Fruit fly (Drosophila melanogaster) whole organism, embryonic: Measurements from ENCODE around the gene MICU3.

Source experiments
- Atf6 ChIP-seq: fragments of 200-800 bp; sonication (Bioruptor generic); IDR thresholded peaks from 2 replicates; pipeline ENCODE4 v1.3.6; 2022; ENCODE audit warnings: missing biosample characterization, missing genetic modification characterization
- CG10209 ChIP-seq: fragments of 200-800 bp; sonication (Bioruptor generic); optimal IDR thresholded peaks from 3 replicates; lab custom pipeline; 2017; ENCODE audit warnings: missing biosample characterization, mild to moderate bottlenecking, missing genetic modification characterization, missing genetic modification reagents
- CG11398 ChIP-seq: fragments of 200-800 bp; sonication (Bioruptor generic); optimal IDR thresholded peaks from 2 replicates; lab custom pipeline; 2016; ENCODE audit warnings: missing biosample characterization, missing genetic modification characterization
- CG11504 ChIP-seq: fragments of 200-800 bp; sonication (Bioruptor generic); optimal IDR thresholded peaks from 3 replicates; lab custom pipeline; 2019; ENCODE audit warnings: missing biosample characterization, mild to moderate bottlenecking, missing genetic modification characterization, moderate library complexity
- CG11695 ChIP-seq: fragments of 200-800 bp; sonication (Bioruptor generic); IDR thresholded peaks from 3 replicates; pipeline ENCODE4 v1.3.6; 2022; ENCODE audit warnings: missing biosample characterization, missing genetic modification characterization
- CG12659 ChIP-seq: fragments of 200-800 bp; sonication (Bioruptor generic); optimal IDR thresholded peaks from 3 replicates; lab custom pipeline; 2017; ENCODE audit warnings: mild to moderate bottlenecking, missing biosample characterization, missing genetic modification reagents, missing genetic modification characterization
- CG14014 ChIP-seq: fragments of 200-800 bp; sonication (Bioruptor generic); IDR thresholded peaks from 2 replicates; pipeline ENCODE4 v1.3.6; 2022; ENCODE audit warnings: missing biosample characterization, missing genetic modification characterization
- CG14441 ChIP-seq: fragments of 200-800 bp; sonication (Bioruptor generic); IDR thresholded peaks from 2 replicates; pipeline ENCODE4 v1.3.6; 2022; ENCODE audit warnings: missing biosample characterization, missing genetic modification characterization
- CG1602 ChIP-seq: fragments of 200-800 bp; sonication (Bioruptor generic); optimal IDR thresholded peaks from 3 replicates; lab custom pipeline; 2016; ENCODE audit warnings: missing biosample characterization, missing genetic modification characterization
- CG34376 ChIP-seq: fragments of 200-800 bp; sonication (Bioruptor generic); optimal IDR thresholded peaks from 2 replicates; lab custom pipeline; 2018; ENCODE audit warnings: missing biosample characterization, mild to moderate bottlenecking, missing genetic modification characterization
- CG3838 ChIP-seq: fragments of 200-800 bp; sonication (Bioruptor generic); optimal IDR thresholded peaks from 3 replicates; lab custom pipeline; 2016; ENCODE audit warnings: missing biosample characterization, missing genetic modification characterization
- CG4854 ChIP-seq: fragments of 200-800 bp; sonication (Bioruptor generic); optimal IDR thresholded peaks from 2 replicates; lab custom pipeline; 2016; ENCODE audit warnings: missing biosample characterization, missing genetic modification characterization, inconsistent platforms
- CG6254 ChIP-seq: fragments of 200-800 bp; sonication (Bioruptor generic); optimal IDR thresholded peaks from 3 replicates; lab custom pipeline; 2017; ENCODE audit warnings: mild to moderate bottlenecking, missing biosample characterization, missing genetic modification reagents, missing genetic modification characterization
- CG9215 ChIP-seq: fragments of 200-800 bp; sonication (Bioruptor generic); IDR thresholded peaks from 2 replicates; pipeline ENCODE4 v1.3.6; 2022; ENCODE audit warnings: missing biosample characterization, missing genetic modification characterization
- CG9932 ChIP-seq: fragments of 200-800 bp; sonication (Bioruptor generic); IDR thresholded peaks from 2 replicates; pipeline ENCODE4 v1.3.6; 2022; ENCODE audit warnings: missing biosample characterization, missing genetic modification characterization
- E2f1 ChIP-seq: fragments of 200-800 bp; sonication (Bioruptor generic); IDR thresholded peaks from 2 replicates; pipeline ENCODE4 v1.3.6; 2022; ENCODE audit warnings: missing biosample characterization, missing genetic modification characterization
- ERR ChIP-seq: fragments of 200-800 bp; sonication (Bioruptor generic); optimal IDR thresholded peaks from 2 replicates; lab custom pipeline; 2016; ENCODE audit warnings: missing biosample characterization, missing genetic modification characterization
- Eip74EF ChIP-seq, 2 experiments: fragments of 200-800 bp in 1 of 2; fragments of >200 bp in 1 of 2; sonication (Bioruptor generic) in 1 of 2; optimal IDR thresholded peaks; 2 replicates each; lab custom pipeline; 2017 to 2019; ENCODE audit warnings: missing biosample characterization in 2 of 2, missing genetic modification characterization in 2 of 2, mild to moderate bottlenecking in 1 of 2, moderate library complexity in 1 of 2
- Ets65A ChIP-seq: fragments of 200-800 bp; sonication (Bioruptor generic); peaks from one replicate; lab custom pipeline; 2016; ENCODE audit warnings: missing biosample characterization, missing genetic modification characterization
- Gsc ChIP-seq: fragments of 200-800 bp; sonication (Bioruptor generic); IDR thresholded peaks from 2 replicates; pipeline ENCODE4 v1.3.6; 2022; ENCODE audit warnings: missing biosample characterization, missing genetic modification characterization
- HmgD ChIP-seq: fragments of 200-800 bp; sonication (Bioruptor generic); optimal IDR thresholded peaks from 3 replicates; lab custom pipeline; 2016; ENCODE audit warnings: missing biosample characterization, missing genetic modification characterization
- Hr78 ChIP-seq, 2 experiments: fragments of 200-800 bp in 1 of 2; fragments of >200 bp in 1 of 2; sonication (Bioruptor generic) in 1 of 2; optimal IDR thresholded peaks; 2 replicates each; lab custom pipeline; 2017 to 2019; ENCODE audit warnings: missing biosample characterization in 2 of 2, missing genetic modification characterization in 2 of 2, mild to moderate bottlenecking in 1 of 2, moderate library complexity in 1 of 2
- Mad ChIP-seq: fragments of 200-800 bp; sonication (Bioruptor generic); optimal IDR thresholded peaks from 2 replicates; lab custom pipeline; 2016; ENCODE audit warnings: missing biosample characterization, missing genetic modification characterization
- Nf-YB ChIP-seq: fragments of 200-800 bp; sonication (Bioruptor generic); optimal IDR thresholded peaks from 3 replicates; lab custom pipeline; 2019; ENCODE audit warnings: missing biosample characterization, mild to moderate bottlenecking, missing genetic modification characterization, moderate library complexity
- Nf-YC ChIP-seq: fragments of 200-800 bp; optimal IDR thresholded peaks from 3 replicates; lab custom pipeline; 2019; ENCODE audit warnings: missing biosample characterization, mild to moderate bottlenecking, missing genetic modification characterization, moderate library complexity
- Ssrp ChIP-seq: fragments of 200-800 bp; sonication (Bioruptor generic); optimal IDR thresholded peaks from 2 replicates; lab custom pipeline; 2018; ENCODE audit warnings: missing biosample characterization, mild to moderate bottlenecking, missing genetic modification characterization, moderate library complexity
- al ChIP-seq: fragments of 200-800 bp; sonication (Bioruptor generic); IDR thresholded peaks from 2 replicates; pipeline ENCODE4 v1.3.6; 2022; ENCODE audit warnings: missing biosample characterization, missing genetic modification characterization
- aop ChIP-seq: fragments of 200-800 bp; sonication (Bioruptor generic); IDR thresholded peaks from 2 replicates; pipeline ENCODE4 v1.3.6; 2022; ENCODE audit warnings: missing biosample characterization, missing genetic modification characterization
- chinmo ChIP-seq: fragments of 200-800 bp; sonication (Bioruptor generic); IDR thresholded peaks from 4 replicates; pipeline ENCODE4 v1.3.6; 2022; ENCODE audit warnings: missing biosample characterization, missing genetic modification characterization; ENCODE audit not compliant: partially characterized antibody
- crp ChIP-seq, 2 experiments: fragments of 200-800 bp; sonication (Bioruptor generic); optimal IDR thresholded peaks; 2 replicates in 1 of 2; 3 replicates in 1 of 2; lab custom pipeline; 2017; ENCODE audit warnings: missing biosample characterization in 2 of 2, missing genetic modification characterization in 2 of 2, mild to moderate bottlenecking in 1 of 2, moderate library complexity in 1 of 2
- cwo ChIP-seq: fragments of 200-800 bp; sonication (Bioruptor generic); optimal IDR thresholded peaks from 3 replicates; lab custom pipeline; 2017; ENCODE audit warnings: missing biosample characterization, missing genetic modification characterization, mild to moderate bottlenecking, moderate library complexity, missing genetic modification reagents
- dmrt11E ChIP-seq: fragments of 200-800 bp; sonication (Bioruptor generic); optimal IDR thresholded peaks from 3 replicates; lab custom pipeline; 2018; ENCODE audit warnings: missing biosample characterization, mild to moderate bottlenecking, missing genetic modification characterization, moderate library complexity
- dmrt99B ChIP-seq: fragments of 200-800 bp; sonication (Bioruptor generic); optimal IDR thresholded peaks from 2 replicates; lab custom pipeline; 2018; ENCODE audit warnings: missing biosample characterization, mild to moderate bottlenecking, missing genetic modification characterization, moderate library complexity
- fd3F ChIP-seq: fragments of 200-800 bp; sonication (Bioruptor generic); optimal IDR thresholded peaks from 2 replicates; lab custom pipeline; 2018; ENCODE audit warnings: missing biosample characterization, mild to moderate bottlenecking, missing genetic modification characterization, moderate library complexity
- fd96Cb ChIP-seq: fragments of 200-800 bp; sonication (Bioruptor generic); optimal IDR thresholded peaks from 2 replicates; lab custom pipeline; 2018; ENCODE audit warnings: missing biosample characterization, mild to moderate bottlenecking, missing genetic modification characterization, moderate library complexity
- fru ChIP-seq: fragments of >200 bp; optimal IDR thresholded peaks from 2 replicates; lab custom pipeline; 2017
- gcm ChIP-seq: fragments of 200-800 bp; sonication (Bioruptor generic); optimal IDR thresholded peaks from 2 replicates; lab custom pipeline; 2019; ENCODE audit warnings: missing biosample characterization, mild to moderate bottlenecking, missing genetic modification characterization, moderate library complexity
- gem ChIP-seq: fragments of 200-800 bp; sonication (Bioruptor generic); optimal IDR thresholded peaks from 2 replicates; lab custom pipeline; 2019; ENCODE audit warnings: missing biosample characterization, mild to moderate bottlenecking, missing genetic modification characterization, moderate library complexity
- gro ChIP-seq: fragments of 200-800 bp; sonication (Bioruptor generic); optimal IDR thresholded peaks from 2 replicates; lab custom pipeline; 2016; ENCODE audit warnings: missing biosample characterization, missing genetic modification characterization
- maf-S ChIP-seq: fragments of 200-800 bp; sonication (Bioruptor generic); optimal IDR thresholded peaks from 2 replicates; lab custom pipeline; 2016; ENCODE audit warnings: missing biosample characterization, missing genetic modification characterization
- nau ChIP-seq: fragments of 200-800 bp; sonication (Bioruptor generic); optimal IDR thresholded peaks from 3 replicates; lab custom pipeline; 2017; ENCODE audit warnings: missing biosample characterization, mild to moderate bottlenecking, missing genetic modification characterization, missing genetic modification reagents
- oc ChIP-seq: fragments of 200-800 bp; sonication (Bioruptor generic); optimal IDR thresholded peaks from 2 replicates; lab custom pipeline; 2018; ENCODE audit warnings: missing biosample characterization, mild to moderate bottlenecking, missing genetic modification characterization, moderate library complexity
- otp ChIP-seq: fragments of 200-800 bp; sonication (Bioruptor generic); IDR thresholded peaks from 3 replicates; pipeline ENCODE4, ENCODE4 v1.3.6; 2022; ENCODE audit warnings: missing biosample characterization, missing genetic modification characterization
- pb ChIP-seq: fragments of 200-800 bp; sonication (Bioruptor generic); optimal IDR thresholded peaks from 3 replicates; lab custom pipeline; 2016; ENCODE audit warnings: missing biosample characterization, missing genetic modification characterization
- pnt ChIP-seq: fragments of 200-800 bp; sonication (Bioruptor generic); optimal IDR thresholded peaks from 3 replicates; lab custom pipeline; 2016; ENCODE audit warnings: missing biosample characterization, missing genetic modification characterization
- pum ChIP-seq: fragments of 200-800 bp; sonication (Bioruptor generic); optimal IDR thresholded peaks from 2 replicates; lab custom pipeline; 2016; ENCODE audit warnings: missing biosample characterization, missing genetic modification characterization
- run ChIP-seq: fragments of 200-800 bp; sonication (Bioruptor generic); optimal IDR thresholded peaks from 3 replicates; lab custom pipeline; 2018; ENCODE audit warnings: missing biosample characterization, mild to moderate bottlenecking, missing genetic modification characterization
- sr ChIP-seq: fragments of 200-800 bp; sonication (Bioruptor generic); IDR thresholded peaks from 3 replicates; pipeline ENCODE4 v1.3.6; 2022; ENCODE audit warnings: missing biosample characterization, missing genetic modification characterization
- usp ChIP-seq: fragments of >200 bp; optimal IDR thresholded peaks from 2 replicates; lab custom pipeline; 2017; ENCODE audit warnings: missing biosample characterization, missing genetic modification characterization
- wek ChIP-seq: fragments of 200-800 bp; sonication (Bioruptor generic); optimal IDR thresholded peaks from 3 replicates; lab custom pipeline; 2018; ENCODE audit warnings: missing biosample characterization, mild to moderate bottlenecking, missing genetic modification characterization, moderate library complexity

Gene MICU3

DNA sequence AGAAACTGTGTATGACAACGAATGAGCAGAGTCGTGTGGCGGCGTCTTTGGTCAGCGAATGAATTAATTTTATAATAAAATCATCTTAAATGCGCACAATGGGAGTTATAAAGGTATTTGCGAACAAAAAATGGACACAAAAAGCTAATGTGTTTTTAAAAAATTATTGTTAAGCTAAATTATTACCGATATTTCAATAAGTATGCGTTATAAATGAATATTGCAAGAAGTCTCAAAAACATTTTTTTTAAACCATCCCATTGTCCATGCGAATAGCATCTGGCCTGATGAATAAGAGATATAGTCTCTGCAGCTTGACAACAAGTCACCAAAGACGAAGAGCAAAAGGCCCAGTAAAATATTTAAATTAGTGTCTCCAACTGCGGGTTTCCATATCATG lies 16.1 kb upstream of the MICU3 start (continued):
- TF ChIP-seq CG11398 (no peak), Eip74EF (GFP tag; optimal IDR thresholded peaks at IDR 0.05; lab: Kevin White, UChicago) (peak in 1 of 2 experiments; percentile 13), otp (GFP tag; lab: Robert Waterston, UW) (0 out of 3 replicates have a peak, but pooled peaks have one; percentile 17), CG12659 (GFP tag; lab: Kevin White, UChicago) (peak; percentile 62), CG11695 (GFP tag; lab: Robert Waterston, UW) (peak; percentile 69; the same call in 1 of the 3 replicates), CG10209 (peak; percentile 36), ERR (GFP tag; lab: Kevin White, UChicago) (no peak), gro (peak; percentile 25), pnt (peak; percentile 3), fru (lab: Kevin White, UChicago) (no peak), sr (peak; percentile 13; the same call in 1 of the 3 replicates), HmgD (GFP tag; lab: Kevin White, UChicago) (no peak), CG34376 (GFP tag; lab: Kevin White, UChicago) (no peak), wek (GFP tag; lab: Kevin White, UChicago) (peak; percentile 9), oc (tag; lab: Kevin White, UChicago) (peak; percentile 85), Nf-YC (tag; lab: Kevin White, UChicago) (peak; percentile 8), Ets65A (GFP tag; lab: Kevin White, UChicago) (peak; percentile 88), chinmo (GFP tag; lab: Robert Waterston, UW) (no peak), CG4854 (GFP tag; lab: Kevin White, UChicago) (peak; percentile 1), pb (GFP tag; lab: Kevin White, UChicago) (peak; percentile 18), Mad (peak; percentile 19), CG9932 (GFP tag; lab: Robert Waterston, UW) (no peak; the same call in 1 of the 2 replicates), CG1602 (GFP tag; lab: Kevin White, UChicago) (peak; percentile 43), Nf-YB (GFP tag; lab: Kevin White, UChicago) (peak; percentile 32), usp (no peak), cwo (GFP tag; lab: Kevin White, UChicago) (peak; percentile 65), CG6254 (GFP tag; lab: Kevin White, UChicago) (no peak), Hr78 (GFP tag; optimal IDR thresholded peaks at IDR 0.05; lab: Kevin White, UChicago) (no peak), dmrt99B (tag; lab: Kevin White, UChicago) (peak; percentile 86), CG14441 (peak; percentile 80), gem (tag; lab: Kevin White, UChicago) (peak; percentile 90), crp (GFP tag; optimal IDR thresholded peaks at IDR 0.05; lab: Kevin White, UChicago) (no peak), run (tag; lab: Kevin White, UChicago) (peak; percentile 51), Ssrp (tag; lab: Kevin White, UChicago) (peak; percentile 50), maf-S (GFP tag; lab: Kevin White, UChicago) (peak; percentile 29), CG9215 (GFP tag; lab: Robert Waterston, UW) (no peak), fd96Cb (tag; lab: Kevin White, UChicago) (peak; percentile 61), CG3838 (no peak), nau (peak; percentile 57), E2f1 (GFP tag; lab: Robert Waterston, UW) (peak; percentile 44; the same call in 1 of the 2 replicates), Atf6 (GFP tag; lab: Robert Waterston, UW) (peak; percentile 59; the same call in 1 of the 2 replicates), fd3F (GFP tag; lab: Kevin White, UChicago) (peak; percentile 57), aop (GFP tag; lab: Robert Waterston, UW) (no peak), gcm (GFP tag; lab: Kevin White, UChicago) (peak; percentile 73), pum (GFP tag; lab: Kevin White, UChicago) (peak; percentile 31), CG14014 (peak; percentile 73; the same call in 1 of the 2 replicates), al (GFP tag; lab: Robert Waterston, UW) (peak; percentile 64), Gsc (GFP tag; lab: Robert Waterston, UW) (no peak), CG11504 (tag; lab: Kevin White, UChicago) (peak; percentile 83), dmrt11E (no peak)
